Worm (Caenorhabditis elegans) whole organism, L4 larva: ENCODE data around the gene mrps-11.

Experiments
- F26F4.8 ChIP-seq: fragments of 200-800 bp; sonication (Bioruptor generic); conservative IDR thresholded peaks from 2 replicates; pipeline ENCODE4 v1.3.6; 2022; ENCODE audit warnings: missing genetic modification characterization, missing compliant biosample characterization
- Y48G9A.11 ChIP-seq: fragments of 200-800 bp; sonication (Bioruptor generic); IDR thresholded peaks from 2 replicates; pipeline ENCODE4 v1.3.6; 2022; ENCODE audit warnings: missing genetic modification reagents, missing genetic modification characterization, missing compliant biosample characterization
- Y5F2A.4 ChIP-seq: fragments of 200-800 bp; sonication (Bioruptor generic); optimal IDR thresholded peaks from 2 replicates; lab custom pipeline; 2018; ENCODE audit warnings: mild to moderate bottlenecking, missing genetic modification characterization, missing compliant biosample characterization
- ama-1 ChIP-seq: fragments of 150-350 bp; optimal IDR thresholded peaks from 2 replicates; lab custom pipeline; 2014; ENCODE audit warnings: inconsistent platforms, mixed read lengths
- daf-12 ChIP-seq: fragments of 150-350 bp; optimal IDR thresholded peaks from 2 replicates; lab custom pipeline; 2014; ENCODE audit warnings: missing biosample characterization, missing genetic modification reagents, missing genetic modification characterization
- daf-16 ChIP-seq, 3 experiments: sonication (generic microtip); optimal IDR thresholded peaks; 2 replicates each; lab custom pipeline; 2016 to 2017; ENCODE audit warnings: missing genetic modification characterization in 3 of 3, missing genetic modification reagents in 3 of 3, mild to moderate bottlenecking in 2 of 3, missing compliant biosample characterization in 2 of 3, missing biosample characterization in 1 of 3, moderate library complexity in 1 of 3
- daf-19 ChIP-seq: fragments of 200-800 bp; sonication (Bioruptor generic); conservative IDR thresholded peaks from 2 replicates; pipeline ENCODE4 v1.3.6; 2022; ENCODE audit warnings: missing genetic modification characterization, missing compliant biosample characterization
- dmd-6 ChIP-seq: fragments of 200-800 bp; sonication (Bioruptor generic); IDR thresholded peaks from 2 replicates; pipeline ENCODE4 v1.3.6; 2022; ENCODE audit warnings: missing genetic modification reagents, missing genetic modification characterization, missing compliant biosample characterization
- dmd-8 ChIP-seq: fragments of 200-800 bp; sonication (Bioruptor generic); IDR thresholded peaks from 2 replicates; pipeline ENCODE4 v1.3.6; 2022; ENCODE audit warnings: missing genetic modification characterization, missing compliant biosample characterization
- duxl-1 ChIP-seq: sonication (generic microtip); optimal IDR thresholded peaks from 2 replicates; lab custom pipeline; 2016; ENCODE audit warnings: mild to moderate bottlenecking, missing genetic modification characterization, moderate library complexity, missing compliant biosample characterization; ENCODE audit not compliant: poor library complexity
- dve-1 ChIP-seq: sonication (generic microtip); optimal IDR thresholded peaks from 2 replicates; lab custom pipeline; 2017; ENCODE audit warnings: antibody characterized with exemption, mild to moderate bottlenecking, missing genetic modification characterization, missing compliant biosample characterization; ENCODE audit not compliant: insufficient read depth
- hlh-11 ChIP-seq: fragments of 200-800 bp; sonication (Bioruptor generic); optimal IDR thresholded peaks from 2 replicates; lab custom pipeline; 2018; ENCODE audit warnings: mild to moderate bottlenecking, missing genetic modification characterization, missing compliant biosample characterization
- hlh-30 ChIP-seq: sonication (generic microtip); optimal IDR thresholded peaks from 2 replicates; lab custom pipeline; 2017; ENCODE audit warnings: antibody characterized with exemption, mild to moderate bottlenecking, missing genetic modification characterization, missing compliant biosample characterization; ENCODE audit not compliant: insufficient read depth
- lin-15B ChIP-seq: fragments of 150-350 bp; sonication (generic microtip); optimal IDR thresholded peaks from 3 replicates; lab custom pipeline; 2014; ENCODE audit warnings: missing biosample characterization, missing genetic modification characterization
- lsy-2 ChIP-seq, 2 experiments: fragments of 150-350 bp in 1 of 2; sonication (generic microtip) in 1 of 2; optimal IDR thresholded peaks; 2 replicates each; lab custom pipeline; 2014 to 2017; ENCODE audit warnings: missing biosample characterization in 2 of 2, missing genetic modification characterization in 2 of 2
- mdl-1 ChIP-seq, 2 experiments: fragments of 150-350 bp in 1 of 2; sonication (generic microtip) in 1 of 2; optimal IDR thresholded peaks; 2 replicates each; lab custom pipeline; 2014 to 2017; ENCODE audit warnings: missing biosample characterization in 2 of 2, missing genetic modification characterization in 2 of 2
- mdt-29 ChIP-seq: fragments of 200-800 bp; sonication (Bioruptor generic); IDR thresholded peaks from 2 replicates; pipeline ENCODE4 v1.3.6; 2022; ENCODE audit warnings: missing genetic modification reagents, missing genetic modification characterization, missing compliant biosample characterization
- mep-1 ChIP-seq: fragments of 150-350 bp; sonication (generic microtip); optimal IDR thresholded peaks from 3 replicates; lab custom pipeline; 2014; ENCODE audit warnings: missing biosample characterization, missing genetic modification characterization
- mxl-2 ChIP-seq: fragments of 200-800 bp; sonication (Bioruptor generic); conservative IDR thresholded peaks from 2 replicates; pipeline ENCODE4 v1.3.6; 2022; ENCODE audit warnings: missing genetic modification reagents, missing genetic modification characterization, missing compliant biosample characterization
- nhr-10 ChIP-seq: fragments of 150-350 bp; optimal IDR thresholded peaks from 2 replicates; lab custom pipeline; 2014; ENCODE audit warnings: missing biosample characterization, missing genetic modification characterization
- nhr-102 ChIP-seq: sonication (generic microtip); optimal IDR thresholded peaks from 2 replicates; lab custom pipeline; 2016; ENCODE audit warnings: mild to moderate bottlenecking, missing genetic modification characterization, moderate library complexity, missing compliant biosample characterization
- nhr-11 ChIP-seq: fragments of 150-350 bp; optimal IDR thresholded peaks from 2 replicates; lab custom pipeline; 2014; ENCODE audit warnings: missing biosample characterization, missing genetic modification characterization
- nhr-25 ChIP-seq: sonication (generic microtip); optimal IDR thresholded peaks from 2 replicates; lab custom pipeline; 2017; ENCODE audit warnings: missing genetic modification characterization, mild to moderate bottlenecking, missing compliant biosample characterization, antibody characterized with exemption, moderate library complexity, borderline replicate concordance; ENCODE audit not compliant: insufficient read depth
- nhr-28 ChIP-seq: fragments of 150-350 bp; optimal IDR thresholded peaks from 2 replicates; lab custom pipeline; 2014; ENCODE audit warnings: missing biosample characterization, missing genetic modification characterization
- nhr-48 ChIP-seq: sonication (generic microtip); optimal IDR thresholded peaks from 2 replicates; lab custom pipeline; 2016; ENCODE audit warnings: mild to moderate bottlenecking, missing genetic modification characterization, missing compliant biosample characterization
- pha-4 ChIP-seq, 2 experiments: fragments of 150-350 bp in 1 of 2; fragments of 200-800 bp in 1 of 2; sonication (Bioruptor generic) in 1 of 2; IDR thresholded peaks in 1 of 2; optimal IDR thresholded peaks in 1 of 2; 2 replicates each; pipeline versions ENCODE4 v1.3.6 to Lab custom; 2014 to 2022; ENCODE audit warnings: missing genetic modification characterization in 2 of 2, missing genetic modification reagents in 2 of 2, missing biosample characterization in 1 of 2, missing compliant biosample characterization in 1 of 2
- pqm-1 ChIP-seq: sonication (generic microtip); optimal IDR thresholded peaks from 2 replicates; lab custom pipeline; 2017; ENCODE audit warnings: missing biosample characterization, missing genetic modification characterization
- sdz-12 ChIP-seq: fragments of 200-800 bp; sonication (Bioruptor generic); optimal IDR thresholded peaks from 2 replicates; lab custom pipeline; 2018; ENCODE audit warnings: mild to moderate bottlenecking, missing genetic modification characterization, missing compliant biosample characterization
- set-16 ChIP-seq: fragments of 200-800 bp; sonication (Bioruptor generic); IDR thresholded peaks from 2 replicates; pipeline ENCODE4 v1.3.6; 2022; ENCODE audit warnings: missing genetic modification reagents, missing genetic modification characterization, missing compliant biosample characterization
- skn-1 ChIP-seq: fragments of 150-350 bp; optimal IDR thresholded peaks from 2 replicates; lab custom pipeline; 2014; ENCODE audit warnings: missing biosample characterization, missing genetic modification characterization
- tra-1 ChIP-seq: fragments of 200-800 bp; sonication (Bioruptor generic); IDR thresholded peaks from 2 replicates; pipeline ENCODE4 v1.3.6; 2022; ENCODE audit warnings: missing genetic modification reagents, missing genetic modification characterization, missing compliant biosample characterization
- unc-39 ChIP-seq: sonication (generic microtip); optimal IDR thresholded peaks from 2 replicates; lab custom pipeline; 2017; ENCODE audit warnings: missing biosample characterization, missing genetic modification characterization
- unc-62 ChIP-seq, 3 experiments: fragments of 150-350 bp in 1 of 3; sonication (generic microtip); optimal IDR thresholded peaks in 2 of 3; peaks in 1 of 3; 1 replicate in 1 of 3; 2 replicates in 2 of 3; lab custom pipeline; 2014 to 2017; ENCODE audit warnings: missing biosample characterization in 3 of 3, missing genetic modification characterization in 3 of 3, missing genetic modification reagents in 3 of 3, missing genotype in 1 of 3
- zip-2 ChIP-seq: fragments of 150-350 bp; optimal IDR thresholded peaks from 2 replicates; lab custom pipeline; 2014; ENCODE audit warnings: missing biosample characterization, missing genetic modification characterization

The mrps-11 gene

ce11 chrV:12536409-12537038, 42.1 kb upstream of the mrps-11 start:
- TF ChIP-seq nhr-28 (tag; lab: Kevin White, UChicago), result peak; percentile 11
- no peak for TF ChIP-seq sdz-12 (GFP tag; lab: Kevin White, UChicago)
- TF ChIP-seq daf-16 (GFP tag; optimal IDR thresholded peaks at IDR 0.05; lab: Kevin White, UChicago), result no peak
- peak; percentile 70 for TF ChIP-seq daf-16 (tag; optimal IDR thresholded peaks at IDR 0.05; lab: Kevin White, UChicago)
- TF ChIP-seq nhr-10 (tag; lab: Kevin White, UChicago), result no peak
- TF ChIP-seq hlh-30 (tag; lab: Kevin White, UChicago), result no peak
- peak in 1 of 2 experiments; percentile 94 for TF ChIP-seq unc-62 (GFP tag; optimal IDR thresholded peaks at IDR 0.05 in 1 of 2; lab: Kevin White, UChicago)
- no peak for TF ChIP-seq unc-62 (tag; optimal IDR thresholded peaks at IDR 0.05; lab: Kevin White, UChicago)
- no peak for TF ChIP-seq mdl-1 (tag; optimal IDR thresholded peaks at IDR 0.05; lab: Kevin White, UChicago)

ce11 chrV:12534941-12535340, 40.5 kb upstream of the mrps-11 start:
- TF ChIP-seq nhr-11 (tag; lab: Kevin White, UChicago) (no peak), Y5F2A.4 (GFP tag; lab: Kevin White, UChicago) (no peak), set-16 (GFP tag; lab: Robert Waterston, UW) (no peak), lin-15B (no peak), skn-1 (tag; lab: Kevin White, UChicago) (no peak), unc-39 (tag; lab: Kevin White, UChicago) (no peak), F26F4.8 (GFP tag; lab: Robert Waterston, UW) (no peak), daf-12 (tag; lab: Kevin White, UChicago) (no peak), tra-1 (GFP tag; lab: Robert Waterston, UW) (no peak), Y48G9A.11 (GFP tag; lab: Robert Waterston, UW) (no peak), mdt-29 (no peak), daf-19 (no peak), dmd-8 (GFP tag; lab: Robert Waterston, UW) (no peak), duxl-1 (tag; lab: Kevin White, UChicago) (no peak), ama-1 (lab: Kevin White, UChicago) (no peak), nhr-48 (tag; lab: Kevin White, UChicago) (no peak), nhr-102 (no peak), daf-16 (GFP tag; optimal IDR thresholded peaks at IDR 0.05; lab: Kevin White, UChicago) (no peak), daf-16 (tag; optimal IDR thresholded peaks at IDR 0.05; lab: Kevin White, UChicago) (peak; percentile 52), zip-2 (tag; lab: Kevin White, UChicago) (no peak), pha-4 (GFP tag; IDR thresholded peaks at IDR 0.05; lab: Robert Waterston, UW) (no peak), pha-4 (tag; optimal IDR thresholded peaks at IDR 0.05; lab: Kevin White, UChicago) (no peak), unc-62 (GFP tag; optimal IDR thresholded peaks at IDR 0.05 in 1 of 2; lab: Kevin White, UChicago) (peak in 1 of 2 experiments; percentile 71), unc-62 (tag; optimal IDR thresholded peaks at IDR 0.05; lab: Kevin White, UChicago) (no peak), dve-1 (peak; percentile 4), nhr-28 (tag; lab: Kevin White, UChicago) (no peak), pqm-1 (no peak), hlh-30 (tag; lab: Kevin White, UChicago) (peak; percentile 23)

- TF ChIP-seq dmd-6 (peak; percentile 49; the same call in 1 of the 2 replicates), pha-4 (GFP tag; IDR thresholded peaks at IDR 0.05; lab: Robert Waterston, UW) (no peak), pha-4 (tag; optimal IDR thresholded peaks at IDR 0.05; lab: Kevin White, UChicago) (no peak), hlh-11 (tag; lab: Kevin White, UChicago) (peak; percentile 56), mep-1 (tag; lab: Kevin White, UChicago) (peak; percentile 3), unc-62 (GFP tag; optimal IDR thresholded peaks at IDR 0.05 in 1 of 2; lab: Kevin White, UChicago) (peak in 1 of 2 experiments; percentile 98), unc-62 (tag; optimal IDR thresholded peaks at IDR 0.05; lab: Kevin White, UChicago) (no peak), nhr-25 (tag; lab: Kevin White, UChicago) (peak; percentile 72), nhr-48 (tag; lab: Kevin White, UChicago) (peak; percentile 68), mxl-2 (GFP tag; lab: Robert Waterston, UW) (no peak), tra-1 (GFP tag; lab: Robert Waterston, UW) (no peak), lsy-2 (tag; optimal IDR thresholded peaks at IDR 0.05; lab: Kevin White, UChicago) (peak in 1 of 2 experiments; percentile 46)
Measured at ce11 chrV:12533635-12534150, 39.3 kb upstream of the mrps-11 start.
